Fruit fly (Drosophila melanogaster): ENCODE results near the gene Nepl16.

Nepl16 gene

DNA sequence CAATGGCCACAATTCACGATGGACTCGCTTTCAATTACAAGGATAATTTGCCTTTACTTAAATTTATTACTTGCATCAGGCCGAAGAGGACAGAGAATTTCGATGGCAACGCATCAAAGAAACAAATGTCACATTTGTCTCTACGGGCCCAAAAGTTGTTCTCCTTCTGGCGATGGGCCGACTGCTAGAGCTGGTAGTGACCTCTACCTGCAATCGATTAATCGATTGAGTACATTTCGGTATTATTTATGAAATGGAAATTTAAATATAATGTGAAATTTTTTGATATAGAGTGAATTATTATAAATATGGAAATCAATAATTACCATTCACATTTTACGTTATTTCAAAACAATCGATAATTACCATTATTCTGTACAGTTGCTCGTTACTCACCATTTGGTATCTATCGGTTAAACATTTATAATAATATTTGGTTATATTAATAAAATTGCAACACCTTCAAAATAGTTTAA lies 10.5 kb upstream of the Nepl16 start, which contains the start of the genes CG31510 and TTLL5 (continued):
- TF ChIP-seq ato (GFP tag; IDR thresholded peaks at IDR 0.05; ENCODE audit: partially characterized antibody) (no peak; the same call in 1 of the 2 replicates), pho (GFP tag; optimal IDR thresholded peaks at IDR 0.05) (no peak), Opbp (GFP tag; IDR thresholded peaks at IDR 0.05; ENCODE audit: partially characterized antibody) (peak; percentile 72), pita (GFP tag; optimal IDR thresholded peaks at IDR 0.05) (no peak), sc (optimal IDR thresholded peaks at IDR 0.05) (no peak), sc (GFP tag; optimal IDR thresholded peaks at IDR 0.05) (no peak), ac (GFP tag; optimal IDR thresholded peaks at IDR 0.05) (no peak), Bgb (GFP tag; IDR thresholded peaks at IDR 0.05; ENCODE audit: partially characterized antibody) (peak; percentile 66), Myb (GFP tag; optimal IDR thresholded peaks at IDR 0.05) (no peak), CG1529 (GFP tag; optimal IDR thresholded peaks at IDR 0.05) (no peak), CG15696 (tag; optimal IDR thresholded peaks at IDR 0.05) (no peak), vfl (GFP tag; optimal IDR thresholded peaks at IDR 0.05) (no peak), Scr (GFP tag; IDR thresholded peaks at IDR 0.05; ENCODE audit: partially characterized antibody) (no peak; the same call in 1 of the 2 replicates), ken (GFP tag; IDR thresholded peaks at IDR 0.05) (no peak), Optix (GFP tag; IDR thresholded peaks at IDR 0.05) (no peak), pan (optimal IDR thresholded peaks at IDR 0.05) (no peak), pan (GFP tag; optimal IDR thresholded peaks at IDR 0.05 in 1 of 2, IDR thresholded peaks at IDR 0.05 in 1 of 2) (no peak), Nf-YC (tag; optimal IDR thresholded peaks at IDR 0.05) (no peak), h (optimal IDR thresholded peaks at IDR 0.05) (no peak), slp2 (GFP tag; optimal IDR thresholded peaks at IDR 0.05) (no peak), Gsc (GFP tag; IDR thresholded peaks at IDR 0.05) (no peak), sens-2 (GFP tag; IDR thresholded peaks at IDR 0.05) (no peak), E2f1 (GFP tag; IDR thresholded peaks at IDR 0.05) (no peak), CTCF (GFP tag; optimal IDR thresholded peaks at IDR 0.05) (no peak), CG6689 (GFP tag; IDR thresholded peaks at IDR 0.05) (no peak), Adf1 (GFP tag; IDR thresholded peaks at IDR 0.05) (no peak), CrebB (tag; optimal IDR thresholded peaks at IDR 0.05) (peak; percentile 9), her (GFP tag; optimal IDR thresholded peaks at IDR 0.05) (peak; percentile 11), prd (optimal IDR thresholded peaks at IDR 0.05) (no peak), prd (GFP tag; IDR thresholded peaks at IDR 0.05) (no peak), CG3995 (GFP tag; optimal IDR thresholded peaks at IDR 0.05) (peak; percentile 79), CG6272 (GFP tag; IDR thresholded peaks at IDR 0.05) (no peak; the same call in 1 of the 2 replicates), CG6254 (GFP tag; optimal IDR thresholded peaks at IDR 0.05) (no peak), CG3407 (GFP tag; optimal IDR thresholded peaks at IDR 0.05) (no peak), CG7745 (tag; optimal IDR thresholded peaks at IDR 0.05) (no peak), D19B (GFP tag; optimal IDR thresholded peaks at IDR 0.05) (no peak), Dek (tag; optimal IDR thresholded peaks at IDR 0.05) (no peak), Mrtf (GFP tag; IDR thresholded peaks at IDR 0.05) (no peak), MTF-1 (GFP tag; optimal IDR thresholded peaks at IDR 0.05; ENCODE audit: borderline replicate concordance) (no peak), CG8924 (tag; optimal IDR thresholded peaks at IDR 0.05) (no peak), Hsf (GFP tag; optimal IDR thresholded peaks at IDR 0.05) (no peak), CHES-1-like (GFP tag; optimal IDR thresholded peaks at IDR 0.05) (peak; percentile 13), Kr (GFP tag; optimal IDR thresholded peaks at IDR 0.05) (no peak), luna (GFP tag; optimal IDR thresholded peaks at IDR 0.05) (no peak), tin (GFP tag; optimal IDR thresholded peaks at IDR 0.05) (no peak), chn (GFP tag; optimal IDR thresholded peaks at IDR 0.05) (no peak), CG32532 (GFP tag; IDR thresholded peaks at IDR 0.05) (no peak), zen (tag; optimal IDR thresholded peaks at IDR 0.05) (no peak), tio (GFP tag; optimal IDR thresholded peaks at IDR 0.05) (no peak), CG6813 (GFP tag; optimal IDR thresholded peaks at IDR 0.05) (no peak), Ets97D (GFP tag; optimal IDR thresholded peaks at IDR 0.05) (no peak), CG11093 (GFP tag; IDR thresholded peaks at IDR 0.05) (no peak), al (GFP tag; IDR thresholded peaks at IDR 0.05) (peak; percentile 28; the same call in 1 of the 2 replicates), CG30020 (tag; optimal IDR thresholded peaks at IDR 0.05) (peak; percentile 69)
